Worm (Caenorhabditis elegans) whole organism, L2 larva: ENCODE results near the gene sna-2.

Experiments
- C34F6.9 ChIP-seq: fragments of 150-350 bp; optimal IDR thresholded peaks from 2 replicates; lab custom pipeline; 2014; ENCODE audit warnings: missing biosample characterization, missing genetic modification characterization
- Y55F3AM.14 ChIP-seq: fragments of 200-800 bp; sonication (Bioruptor generic); optimal IDR thresholded peaks from 2 replicates; lab custom pipeline; 2018; ENCODE audit warnings: mild to moderate bottlenecking, missing genetic modification characterization, missing compliant biosample characterization
- ZK546.5 ChIP-seq: sonication (generic microtip); optimal IDR thresholded peaks from 2 replicates; lab custom pipeline; 2017; ENCODE audit warnings: missing biosample characterization, missing genetic modification characterization
- aly-2 ChIP-seq: fragments of 150-350 bp; optimal IDR thresholded peaks from 2 replicates; lab custom pipeline; 2014; ENCODE audit warnings: missing biosample characterization, missing genetic modification characterization
- ama-1 ChIP-seq: fragments of 150-350 bp; optimal IDR thresholded peaks from 2 replicates; lab custom pipeline; 2018; ENCODE audit warnings: inconsistent platforms
- blmp-1 ChIP-seq: sonication (generic microtip); optimal IDR thresholded peaks from 2 replicates; lab custom pipeline; 2017; ENCODE audit warnings: missing genetic modification characterization, mild to moderate bottlenecking, missing compliant biosample characterization, antibody characterized with exemption, moderate library complexity; ENCODE audit not compliant: insufficient read depth
- ceh-16 ChIP-seq: fragments of 150-350 bp; optimal IDR thresholded peaks from 2 replicates; lab custom pipeline; 2014; ENCODE audit warnings: missing biosample characterization, missing genetic modification characterization
- ceh-82 ChIP-seq: fragments of 150-350 bp; optimal IDR thresholded peaks from 2 replicates; lab custom pipeline; 2014; ENCODE audit warnings: missing biosample characterization, missing genetic modification characterization
- crh-2 ChIP-seq: sonication (generic microtip); optimal IDR thresholded peaks from 2 replicates; lab custom pipeline; 2017; ENCODE audit warnings: missing biosample characterization, missing genetic modification characterization
- dmd-4 ChIP-seq: sonication (generic microtip); optimal IDR thresholded peaks from 2 replicates; lab custom pipeline; 2017; ENCODE audit warnings: missing biosample characterization, missing genetic modification characterization
- egl-27 ChIP-seq: sonication (generic microtip); optimal IDR thresholded peaks from 3 replicates; lab custom pipeline; 2017; ENCODE audit warnings: missing biosample characterization, missing genetic modification reagents, missing genetic modification characterization
- elt-3 ChIP-seq: sonication (generic microtip); optimal IDR thresholded peaks from 2 replicates; lab custom pipeline; 2017; ENCODE audit warnings: missing biosample characterization, missing genetic modification characterization
- fos-1 ChIP-seq: fragments of 150-350 bp; optimal IDR thresholded peaks from 2 replicates; lab custom pipeline; 2014; ENCODE audit warnings: missing biosample characterization, missing genetic modification characterization
- gmeb-1 ChIP-seq: fragments of 150-350 bp; optimal IDR thresholded peaks from 2 replicates; lab custom pipeline; 2014; ENCODE audit warnings: missing biosample characterization, missing genetic modification characterization
- lin-13 ChIP-seq: fragments of 150-350 bp; optimal IDR thresholded peaks from 2 replicates; lab custom pipeline; 2014; ENCODE audit warnings: missing biosample characterization, missing genetic modification reagents, missing genetic modification characterization
- lin-39 ChIP-seq: fragments of 150-350 bp; optimal IDR thresholded peaks from 2 replicates; lab custom pipeline; 2014; ENCODE audit warnings: missing biosample characterization, missing genetic modification reagents, missing genetic modification characterization
- lsy-2 ChIP-seq, 2 experiments: fragments of 150-350 bp in 1 of 2; sonication (generic microtip) in 1 of 2; optimal IDR thresholded peaks; 2 replicates each; lab custom pipeline; 2014 to 2017; ENCODE audit warnings: missing biosample characterization in 2 of 2, missing genetic modification characterization in 2 of 2
- mbf-1 ChIP-seq: sonication (generic microtip); optimal IDR thresholded peaks from 2 replicates; lab custom pipeline; 2017; ENCODE audit warnings: missing biosample characterization, missing genetic modification characterization
- mdl-1 ChIP-seq, 2 experiments: fragments of 150-350 bp in 1 of 2; sonication (generic microtip) in 1 of 2; optimal IDR thresholded peaks; 2 replicates each; lab custom pipeline; 2017; ENCODE audit warnings: missing biosample characterization in 2 of 2, missing genetic modification characterization in 2 of 2
- nhr-10 ChIP-seq: sonication (generic microtip); optimal IDR thresholded peaks from 2 replicates; lab custom pipeline; 2017; ENCODE audit warnings: missing biosample characterization, missing genetic modification characterization
- nhr-11 ChIP-seq: fragments of 150-350 bp; optimal IDR thresholded peaks from 2 replicates; lab custom pipeline; 2014; ENCODE audit warnings: missing biosample characterization, missing genetic modification characterization
- nhr-12 ChIP-seq: fragments of 150-350 bp; optimal IDR thresholded peaks from 2 replicates; lab custom pipeline; 2014; ENCODE audit warnings: missing biosample characterization, missing genetic modification characterization
- nhr-129 ChIP-seq: fragments of 150-350 bp; optimal IDR thresholded peaks from 2 replicates; lab custom pipeline; 2014; ENCODE audit warnings: missing biosample characterization, missing genetic modification characterization
- nhr-21 ChIP-seq: fragments of 150-350 bp; optimal IDR thresholded peaks from 2 replicates; lab custom pipeline; 2014; ENCODE audit warnings: missing biosample characterization, missing genetic modification characterization
- nhr-237 ChIP-seq: fragments of 150-350 bp; optimal IDR thresholded peaks from 2 replicates; lab custom pipeline; 2014; ENCODE audit warnings: missing biosample characterization, missing genetic modification characterization
- nhr-25 ChIP-seq: fragments of 150-350 bp; sonication (generic microtip); optimal IDR thresholded peaks from 3 replicates; lab custom pipeline; 2014; ENCODE audit warnings: missing biosample characterization, missing genetic modification characterization
- nhr-6 ChIP-seq: fragments of 150-350 bp; optimal IDR thresholded peaks from 2 replicates; lab custom pipeline; 2014; ENCODE audit warnings: missing biosample characterization, missing genetic modification characterization
- nhr-77 ChIP-seq: fragments of 150-350 bp; optimal IDR thresholded peaks from 2 replicates; lab custom pipeline; 2014; ENCODE audit warnings: missing biosample characterization, missing genetic modification characterization
- peb-1 ChIP-seq: fragments of 150-350 bp; optimal IDR thresholded peaks from 2 replicates; lab custom pipeline; 2014; ENCODE audit warnings: missing biosample characterization, missing genetic modification characterization
- sem-4 ChIP-seq: fragments of 150-350 bp; optimal IDR thresholded peaks from 2 replicates; lab custom pipeline; 2014; ENCODE audit warnings: missing biosample characterization, missing genetic modification reagents, missing genetic modification characterization
- skn-1 ChIP-seq: sonication (generic microtip); optimal IDR thresholded peaks from 2 replicates; lab custom pipeline; 2017; ENCODE audit warnings: missing biosample characterization, missing genetic modification characterization
- sma-3 ChIP-seq: sonication (generic microtip); optimal IDR thresholded peaks from 2 replicates; lab custom pipeline; 2016; ENCODE audit warnings: missing genetic modification reagents, missing genetic modification characterization, missing compliant biosample characterization
- sma-9 ChIP-seq, 2 experiments: fragments of 150-350 bp in 1 of 2; sonication (generic microtip) in 1 of 2; optimal IDR thresholded peaks; 2 replicates each; lab custom pipeline; 2014 to 2016; ENCODE audit warnings: missing genetic modification characterization in 2 of 2, mild to moderate bottlenecking in 1 of 2, missing biosample characterization in 1 of 2, missing compliant biosample characterization in 1 of 2, missing genetic modification reagents in 1 of 2, moderate library complexity in 1 of 2
- unc-39 ChIP-seq: fragments of 150-350 bp; optimal IDR thresholded peaks from 2 replicates; lab custom pipeline; 2014; ENCODE audit warnings: missing biosample characterization, missing genetic modification characterization
- unc-55 ChIP-seq: fragments of 150-350 bp; sonication (generic microtip); optimal IDR thresholded peaks from 3 replicates; lab custom pipeline; 2014; ENCODE audit warnings: missing biosample characterization, missing genetic modification reagents, missing genetic modification characterization
- unc-62 ChIP-seq: fragments of 150-350 bp; optimal IDR thresholded peaks from 2 replicates; lab custom pipeline; 2014; ENCODE audit warnings: missing biosample characterization, missing genetic modification reagents, missing genetic modification characterization
- ztf-1 ChIP-seq: fragments of 200-800 bp; sonication (Bioruptor generic); conservative IDR thresholded peaks from 2 replicates; pipeline ENCODE4 v1.3.6; 2022; ENCODE audit warnings: missing genetic modification characterization, missing compliant biosample characterization
- ztf-11 ChIP-seq: sonication (generic microtip); optimal IDR thresholded peaks from 2 replicates; lab custom pipeline; 2017; ENCODE audit warnings: missing biosample characterization, missing genetic modification characterization
- ztf-4 ChIP-seq: fragments of 150-350 bp; optimal IDR thresholded peaks from 2 replicates; lab custom pipeline; 2014; ENCODE audit warnings: missing biosample characterization, missing genetic modification characterization

The sna-2 gene

DNA sequence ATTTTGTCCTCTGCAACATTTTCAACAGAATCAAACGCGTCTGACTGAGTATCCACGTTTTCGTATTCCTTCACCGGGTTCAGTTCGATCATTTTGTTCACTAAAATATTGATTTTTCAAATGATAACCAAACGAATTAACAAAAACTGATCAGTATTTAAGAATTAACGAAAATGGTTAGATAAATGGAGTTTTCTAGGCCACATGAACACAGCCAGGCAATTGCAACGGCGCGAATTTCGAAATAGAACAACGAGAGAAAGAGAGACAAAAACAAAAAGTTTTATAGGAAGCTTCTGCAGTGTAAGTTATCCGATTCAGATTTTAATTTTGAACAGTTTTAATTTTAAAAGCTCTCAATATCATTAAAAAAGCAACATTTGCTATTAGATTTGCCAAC is at the start of gene sna-2:
Gene sna-2 (minus strand): TSS at position 100 of the 400 bp plus-strand sequence.
- no peak for TF ChIP-seq aly-2 (tag; lab: Kevin White, UChicago)
- no peak for TF ChIP-seq ama-1 (lab: Kevin White, UChicago)
- no peak for TF ChIP-seq nhr-77 (tag; lab: Kevin White, UChicago)
- no peak for TF ChIP-seq ztf-4 (tag; lab: Kevin White, UChicago)
- no peak for TF ChIP-seq nhr-237 (tag; lab: Kevin White, UChicago)
- no peak for TF ChIP-seq ceh-82 (tag; lab: Kevin White, UChicago)
- no peak for TF ChIP-seq skn-1
- TF ChIP-seq lsy-2 (tag; optimal IDR thresholded peaks at IDR 0.05; lab: Kevin White, UChicago), result peak in 1 of 2 experiments; percentile 71
- no peak for TF ChIP-seq ceh-16
- peak; percentile 88 for TF ChIP-seq unc-55 (GFP tag; lab: Kevin White, UChicago)
- TF ChIP-seq crh-2 (tag; lab: Kevin White, UChicago), result no peak
- TF ChIP-seq nhr-11, result no peak
- TF ChIP-seq lin-13 (GFP tag; lab: Kevin White, UChicago), result peak; percentile 8
- no peak for TF ChIP-seq ztf-1 (GFP tag; lab: Robert Waterston, UW)
- TF ChIP-seq sem-4 (tag; lab: Kevin White, UChicago), result no peak
- TF ChIP-seq ztf-11 (tag; lab: Kevin White, UChicago), result no peak
- TF ChIP-seq dmd-4 (tag; lab: Kevin White, UChicago), result no peak
- no peak for TF ChIP-seq mdl-1 (tag; optimal IDR thresholded peaks at IDR 0.05; lab: Kevin White, UChicago)
- TF ChIP-seq fos-1 (tag; lab: Kevin White, UChicago), result peak; percentile 25
- TF ChIP-seq blmp-1 (tag; lab: Kevin White, UChicago), result no peak
- peak; percentile 77 for TF ChIP-seq C34F6.9
- no peak for TF ChIP-seq nhr-25
- TF ChIP-seq unc-62 (GFP tag; lab: Kevin White, UChicago), result no peak
- no peak for TF ChIP-seq peb-1
- TF ChIP-seq nhr-10 (tag; lab: Kevin White, UChicago), result no peak
- no peak for TF ChIP-seq lin-39 (tag; lab: Kevin White, UChicago)
- no peak for TF ChIP-seq Y55F3AM.14 (GFP tag; lab: Kevin White, UChicago)
- TF ChIP-seq elt-3, result no peak
- TF ChIP-seq nhr-12 (tag; lab: Kevin White, UChicago), result no peak
- peak; percentile 87 for TF ChIP-seq gmeb-1
- TF ChIP-seq nhr-6 (tag; lab: Kevin White, UChicago), result no peak
- peak; percentile 52 for TF ChIP-seq nhr-129 (tag; lab: Kevin White, UChicago)
- TF ChIP-seq sma-9 (GFP tag; optimal IDR thresholded peaks at IDR 0.05; lab: Kevin White, UChicago), result peak; percentile 61
- TF ChIP-seq sma-9 (tag; optimal IDR thresholded peaks at IDR 0.05; lab: Kevin White, UChicago), result no peak
- TF ChIP-seq sma-3 (GFP tag; lab: Kevin White, UChicago), result peak; percentile 11
- no peak for TF ChIP-seq unc-39 (tag; lab: Kevin White, UChicago)

ce11 chrIV:9825196-9825744 is 47.8 kb upstream of the sna-2 start, which contains the start of gene mtr-4:
mtr-4 (plus strand) TSS chrIV:9825694.
- TF ChIP-seq egl-27 (no peak), nhr-129 (tag; lab: Kevin White, UChicago) (peak; percentile 30), fos-1 (tag; lab: Kevin White, UChicago) (peak; percentile 44), C34F6.9 (peak; percentile 50)

ce11 chrIV:9824480-9824879 is 47.0 kb upstream of the sna-2 start, which contains the start of gene catp-6:
catp-6 (minus strand) TSS chrIV:9824580.
- TF ChIP-seq sem-4 (tag; lab: Kevin White, UChicago), result no peak
- TF ChIP-seq mbf-1, result no peak
- TF ChIP-seq ZK546.5 (tag; lab: Kevin White, UChicago), result no peak
- TF ChIP-seq ama-1 (lab: Kevin White, UChicago), result no peak
- TF ChIP-seq nhr-21 (tag; lab: Kevin White, UChicago), result no peak
